Fruit fly (Drosophila melanogaster) whole organism, embryonic: ENCODE results near the gene SLC5A11.

Experiments
- CG4328 ChIP-seq: fragments of 200-800 bp; sonication (Bioruptor generic); optimal IDR thresholded peaks from 3 replicates; lab custom pipeline; 2017; ENCODE audit warnings: missing biosample characterization, missing genetic modification reagents, missing genetic modification characterization
- CG4424 ChIP-seq: fragments of 200-800 bp; sonication (Bioruptor generic); optimal IDR thresholded peaks from 3 replicates; lab custom pipeline; 2016; ENCODE audit warnings: missing biosample characterization, missing genetic modification characterization
- CG6254 ChIP-seq: fragments of 200-800 bp; sonication (Bioruptor generic); optimal IDR thresholded peaks from 3 replicates; lab custom pipeline; 2017; ENCODE audit warnings: mild to moderate bottlenecking, missing biosample characterization, missing genetic modification reagents, missing genetic modification characterization
- abd-A ChIP-seq: fragments of 200-800 bp; sonication (Bioruptor generic); optimal IDR thresholded peaks from 3 replicates; lab custom pipeline; 2019; ENCODE audit warnings: missing biosample characterization, mild to moderate bottlenecking, missing genetic modification characterization, moderate library complexity

DNA sequence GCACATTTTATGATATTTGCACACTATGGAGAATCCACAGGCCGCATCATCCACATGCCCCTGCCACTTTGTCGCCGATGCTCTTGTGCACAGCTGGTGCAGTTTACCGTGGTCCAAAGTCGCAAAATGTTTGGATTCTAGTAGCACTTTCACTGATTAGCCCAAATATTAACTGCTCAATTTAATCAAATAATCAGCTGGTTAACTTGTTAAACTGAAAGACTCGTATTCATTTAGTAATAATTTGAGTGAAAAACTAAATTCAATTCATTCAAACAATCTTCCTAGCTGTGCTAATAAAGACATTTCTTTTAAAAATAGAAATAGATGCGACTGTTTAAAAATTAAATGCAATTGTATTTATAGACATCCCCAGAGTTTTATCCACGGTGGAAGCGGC, 36.9 kb downstream of the SLC5A11 start:
- TF ChIP-seq CG4424, result no peak
- no peak for TF ChIP-seq CG4328 (GFP tag; lab: Kevin White, UChicago)
- TF ChIP-seq CG6254 (GFP tag; lab: Kevin White, UChicago), result no peak
- no peak for TF ChIP-seq abd-A (tag; lab: Kevin White, UChicago)
